Worm (Caenorhabditis elegans) whole organism, L2 larva: ENCODE results near the gene F11D11.12.

ENCODE experiments used
- C34F6.9 ChIP-seq: fragments of 150-350 bp; optimal IDR thresholded peaks from 2 replicates; lab custom pipeline; 2014; ENCODE audit warnings: missing biosample characterization, missing genetic modification characterization
- R02D3.7 ChIP-seq: fragments of 150-350 bp; optimal IDR thresholded peaks from 2 replicates; lab custom pipeline; 2014; ENCODE audit warnings: missing biosample characterization, missing genetic modification characterization
- aly-2 ChIP-seq: fragments of 150-350 bp; optimal IDR thresholded peaks from 2 replicates; lab custom pipeline; 2014; ENCODE audit warnings: missing biosample characterization, missing genetic modification characterization
- blmp-1 ChIP-seq: sonication (generic microtip); optimal IDR thresholded peaks from 2 replicates; lab custom pipeline; 2017; ENCODE audit warnings: missing genetic modification characterization, mild to moderate bottlenecking, missing compliant biosample characterization, antibody characterized with exemption, moderate library complexity; ENCODE audit not compliant: insufficient read depth
- ceh-16 ChIP-seq: fragments of 150-350 bp; optimal IDR thresholded peaks from 2 replicates; lab custom pipeline; 2014; ENCODE audit warnings: missing biosample characterization, missing genetic modification characterization
- ceh-82 ChIP-seq: fragments of 150-350 bp; optimal IDR thresholded peaks from 2 replicates; lab custom pipeline; 2014; ENCODE audit warnings: missing biosample characterization, missing genetic modification characterization
- crh-2 ChIP-seq: sonication (generic microtip); optimal IDR thresholded peaks from 2 replicates; lab custom pipeline; 2017; ENCODE audit warnings: missing biosample characterization, missing genetic modification characterization
- dmd-4 ChIP-seq: sonication (generic microtip); optimal IDR thresholded peaks from 2 replicates; lab custom pipeline; 2017; ENCODE audit warnings: missing biosample characterization, missing genetic modification characterization
- egl-27 ChIP-seq: sonication (generic microtip); optimal IDR thresholded peaks from 3 replicates; lab custom pipeline; 2017; ENCODE audit warnings: missing biosample characterization, missing genetic modification reagents, missing genetic modification characterization
- fos-1 ChIP-seq: fragments of 150-350 bp; optimal IDR thresholded peaks from 2 replicates; lab custom pipeline; 2014; ENCODE audit warnings: missing biosample characterization, missing genetic modification characterization
- gmeb-1 ChIP-seq: fragments of 150-350 bp; optimal IDR thresholded peaks from 2 replicates; lab custom pipeline; 2014; ENCODE audit warnings: missing biosample characterization, missing genetic modification characterization
- lin-11 ChIP-seq: fragments of 150-350 bp; sonication (generic microtip); optimal IDR thresholded peaks from 2 replicates; lab custom pipeline; 2014; ENCODE audit warnings: missing biosample characterization, missing genetic modification characterization, inconsistent platforms, mixed read lengths
- lin-39 ChIP-seq: fragments of 150-350 bp; optimal IDR thresholded peaks from 2 replicates; lab custom pipeline; 2014; ENCODE audit warnings: missing biosample characterization, missing genetic modification reagents, missing genetic modification characterization
- lsy-2 ChIP-seq, 2 experiments: fragments of 150-350 bp in 1 of 2; sonication (generic microtip) in 1 of 2; optimal IDR thresholded peaks; 2 replicates each; lab custom pipeline; 2014 to 2017; ENCODE audit warnings: missing biosample characterization in 2 of 2, missing genetic modification characterization in 2 of 2
- mbf-1 ChIP-seq: sonication (generic microtip); optimal IDR thresholded peaks from 2 replicates; lab custom pipeline; 2017; ENCODE audit warnings: missing biosample characterization, missing genetic modification characterization
- mdl-1 ChIP-seq, 2 experiments: fragments of 150-350 bp in 1 of 2; sonication (generic microtip) in 1 of 2; optimal IDR thresholded peaks; 2 replicates each; lab custom pipeline; 2017; ENCODE audit warnings: missing biosample characterization in 2 of 2, missing genetic modification characterization in 2 of 2
- nhr-10 ChIP-seq: sonication (generic microtip); optimal IDR thresholded peaks from 2 replicates; lab custom pipeline; 2017; ENCODE audit warnings: missing biosample characterization, missing genetic modification characterization
- nhr-11 ChIP-seq: fragments of 150-350 bp; optimal IDR thresholded peaks from 2 replicates; lab custom pipeline; 2014; ENCODE audit warnings: missing biosample characterization, missing genetic modification characterization
- nhr-12 ChIP-seq: fragments of 150-350 bp; optimal IDR thresholded peaks from 2 replicates; lab custom pipeline; 2014; ENCODE audit warnings: missing biosample characterization, missing genetic modification characterization
- nhr-129 ChIP-seq: fragments of 150-350 bp; optimal IDR thresholded peaks from 2 replicates; lab custom pipeline; 2014; ENCODE audit warnings: missing biosample characterization, missing genetic modification characterization
- nhr-21 ChIP-seq: fragments of 150-350 bp; optimal IDR thresholded peaks from 2 replicates; lab custom pipeline; 2014; ENCODE audit warnings: missing biosample characterization, missing genetic modification characterization
- nhr-23 ChIP-seq: fragments of 150-350 bp; optimal IDR thresholded peaks from 2 replicates; lab custom pipeline; 2014; ENCODE audit warnings: missing biosample characterization, missing genetic modification reagents, missing genetic modification characterization
- nhr-237 ChIP-seq: fragments of 150-350 bp; optimal IDR thresholded peaks from 2 replicates; lab custom pipeline; 2014; ENCODE audit warnings: missing biosample characterization, missing genetic modification characterization
- nhr-25 ChIP-seq: fragments of 150-350 bp; sonication (generic microtip); optimal IDR thresholded peaks from 3 replicates; lab custom pipeline; 2014; ENCODE audit warnings: missing biosample characterization, missing genetic modification characterization
- nhr-6 ChIP-seq: fragments of 150-350 bp; optimal IDR thresholded peaks from 2 replicates; lab custom pipeline; 2014; ENCODE audit warnings: missing biosample characterization, missing genetic modification characterization
- nhr-77 ChIP-seq: fragments of 150-350 bp; optimal IDR thresholded peaks from 2 replicates; lab custom pipeline; 2014; ENCODE audit warnings: missing biosample characterization, missing genetic modification characterization
- peb-1 ChIP-seq: fragments of 150-350 bp; optimal IDR thresholded peaks from 2 replicates; lab custom pipeline; 2014; ENCODE audit warnings: missing biosample characterization, missing genetic modification characterization
- skn-1 ChIP-seq: sonication (generic microtip); optimal IDR thresholded peaks from 2 replicates; lab custom pipeline; 2017; ENCODE audit warnings: missing biosample characterization, missing genetic modification characterization
- snpc-4 ChIP-seq: fragments of 150-350 bp; optimal IDR thresholded peaks from 2 replicates; lab custom pipeline; 2014; ENCODE audit warnings: missing biosample characterization, missing genetic modification characterization
- unc-39 ChIP-seq: fragments of 150-350 bp; optimal IDR thresholded peaks from 2 replicates; lab custom pipeline; 2014; ENCODE audit warnings: missing biosample characterization, missing genetic modification characterization
- unc-55 ChIP-seq: fragments of 150-350 bp; sonication (generic microtip); optimal IDR thresholded peaks from 3 replicates; lab custom pipeline; 2014; ENCODE audit warnings: missing biosample characterization, missing genetic modification reagents, missing genetic modification characterization

Gene F11D11.12

DNA sequence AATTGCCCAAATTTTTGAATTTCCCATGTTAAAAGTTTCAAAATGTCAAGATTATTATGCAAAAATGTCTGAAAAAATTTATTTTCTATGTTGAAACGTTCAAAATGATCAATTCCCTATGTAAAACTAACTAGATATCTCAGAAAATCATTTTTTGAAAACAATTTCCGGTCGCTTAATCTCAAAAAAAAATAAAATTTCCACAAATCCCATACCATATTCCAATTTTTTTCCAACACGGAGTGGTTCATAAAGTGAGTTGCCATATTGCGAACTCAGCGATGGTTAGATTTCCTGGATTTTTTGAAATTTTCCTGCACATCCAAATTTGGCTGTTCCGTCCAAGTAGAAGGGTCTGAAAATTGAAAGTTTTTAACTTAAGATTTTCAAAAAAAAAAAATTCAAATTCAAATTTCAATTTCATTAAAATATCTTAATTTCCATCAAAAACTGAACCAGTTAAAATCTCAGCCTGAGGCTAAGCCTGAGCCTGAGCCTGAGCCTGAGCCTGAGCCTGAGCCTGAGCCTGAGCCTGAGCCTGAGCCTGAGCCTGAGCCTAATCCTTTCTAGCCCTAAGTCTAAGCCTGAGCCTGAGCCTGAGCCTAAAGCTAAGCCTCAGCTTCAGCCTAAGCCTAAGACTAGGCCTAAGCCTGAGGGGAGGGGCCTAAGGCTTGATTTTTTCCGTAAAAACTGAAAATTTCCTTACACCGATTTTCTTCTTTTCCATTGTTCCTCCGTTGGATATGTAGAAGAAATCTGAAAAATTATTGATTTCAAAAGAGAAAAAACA is 27.8 kb downstream of the F11D11.12 start:
- no peak for TF ChIP-seq peb-1 (tag; lab: Kevin White, UChicago)
- TF ChIP-seq unc-39 (tag; lab: Kevin White, UChicago) = no peak
- no peak for TF ChIP-seq nhr-237
- no peak for TF ChIP-seq nhr-10 (tag; lab: Kevin White, UChicago)
- no peak for TF ChIP-seq gmeb-1
- no peak for TF ChIP-seq dmd-4
- TF ChIP-seq fos-1 (tag; lab: Kevin White, UChicago) = no peak
- TF ChIP-seq aly-2 (tag; lab: Kevin White, UChicago) = no peak
- no peak for TF ChIP-seq nhr-129 (tag; lab: Kevin White, UChicago)
- no peak for TF ChIP-seq lin-39 (tag; lab: Kevin White, UChicago)
- no peak for TF ChIP-seq nhr-6 (tag; lab: Kevin White, UChicago)
- TF ChIP-seq mdl-1 (tag; optimal IDR thresholded peaks at IDR 0.05; lab: Kevin White, UChicago) = no peak
- TF ChIP-seq C34F6.9 (tag; lab: Kevin White, UChicago) = no peak
- no peak for TF ChIP-seq nhr-23 (tag; lab: Kevin White, UChicago)

DNA sequence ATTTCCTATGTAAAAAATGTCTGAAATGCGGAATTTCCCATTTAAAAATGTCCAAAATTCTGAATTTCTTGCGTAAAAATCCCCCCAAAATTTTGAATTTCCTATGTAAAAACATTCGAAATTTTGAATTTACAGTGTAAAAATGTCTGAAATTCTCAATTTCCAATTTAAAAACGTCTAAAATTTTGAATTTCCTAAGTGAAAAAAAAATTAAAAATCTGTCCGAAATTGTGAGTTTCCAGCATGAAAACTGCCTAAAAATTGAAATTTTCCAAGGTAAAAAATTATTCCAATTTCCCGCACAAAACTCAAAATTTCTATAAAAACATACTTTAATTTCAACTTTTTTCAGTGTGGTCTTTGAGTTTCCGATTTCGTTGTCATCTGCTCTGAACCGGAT is 28.6 kb downstream of the F11D11.12 start:
- no peak for TF ChIP-seq nhr-10 (tag; lab: Kevin White, UChicago)
- no peak for TF ChIP-seq unc-55 (GFP tag; lab: Kevin White, UChicago)
- TF ChIP-seq blmp-1 (tag; lab: Kevin White, UChicago) = no peak
- no peak for TF ChIP-seq aly-2 (tag; lab: Kevin White, UChicago)
- no peak for TF ChIP-seq unc-39 (tag; lab: Kevin White, UChicago)
- TF ChIP-seq nhr-21 = no peak
- TF ChIP-seq crh-2 = no peak
- TF ChIP-seq ceh-16 (tag; lab: Kevin White, UChicago) = no peak
- TF ChIP-seq mbf-1 (tag; lab: Kevin White, UChicago) = no peak
- TF ChIP-seq lsy-2 (tag; optimal IDR thresholded peaks at IDR 0.05; lab: Kevin White, UChicago) = no peak
- TF ChIP-seq skn-1 (tag; lab: Kevin White, UChicago) = no peak
- TF ChIP-seq R02D3.7 (tag; lab: Kevin White, UChicago) = no peak

DNA sequence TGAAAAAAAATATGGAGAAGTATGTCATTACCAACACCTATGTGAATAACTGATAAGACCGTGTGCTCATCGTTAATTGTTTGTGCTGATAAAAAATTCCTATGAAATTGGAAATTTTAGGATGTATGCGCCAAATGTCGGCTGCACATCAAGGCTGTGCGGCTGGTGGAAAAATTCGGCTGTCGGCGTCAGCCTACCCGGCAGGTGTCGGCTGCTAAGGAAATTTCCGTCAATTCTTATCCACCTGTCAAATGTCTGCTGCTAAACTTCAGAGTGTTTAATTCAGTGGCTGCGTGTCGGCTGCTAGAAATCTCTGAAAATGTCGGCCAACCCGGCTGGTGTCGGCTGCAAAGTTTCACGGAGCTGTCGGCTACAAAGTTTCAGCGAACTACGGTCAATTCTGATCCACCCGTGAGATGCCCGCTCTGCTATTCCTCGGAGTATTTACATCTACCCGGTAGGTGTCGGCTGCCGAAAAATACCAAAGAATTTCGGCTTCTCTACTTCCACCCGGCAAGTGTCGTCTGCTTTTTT is 30.5 kb downstream of the F11D11.12 start, which contains the start of gene Y17D7C.2:
Gene Y17D7C.2, minus strand, starts transcription at position 32 of the 534 bp plus-strand sequence.
- TF ChIP-seq snpc-4 (tag; lab: Kevin White, UChicago) (no peak), fos-1 (tag; lab: Kevin White, UChicago) (peak; percentile 91)
- TF ChIP-seq, all 48 proteins: peak for 1

DNA sequence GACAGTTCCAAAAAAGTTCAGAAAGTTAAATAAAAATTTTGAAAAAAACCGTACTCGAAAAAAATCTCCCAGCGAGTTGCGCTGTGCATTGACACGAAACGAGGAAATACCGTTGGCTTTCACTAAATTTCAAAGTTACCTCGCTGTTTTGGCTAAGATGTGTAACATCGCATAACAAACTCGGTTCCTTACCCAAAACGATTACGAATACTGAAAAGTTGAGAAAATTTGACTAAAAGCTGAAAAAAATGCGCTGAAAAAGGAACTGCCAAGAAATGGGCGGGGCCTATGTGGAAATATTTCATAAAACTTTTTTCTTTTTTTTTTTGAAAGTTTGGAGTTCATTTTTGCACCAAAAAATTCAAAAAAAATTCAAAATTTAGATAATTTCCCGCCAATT is 31.1 kb downstream of the F11D11.12 start:
- peak; percentile 34 for TF ChIP-seq nhr-23 (tag; lab: Kevin White, UChicago)
- no peak for TF ChIP-seq ceh-82 (tag; lab: Kevin White, UChicago)
- TF ChIP-seq lin-11 = no peak
- no peak for TF ChIP-seq nhr-129 (tag; lab: Kevin White, UChicago)

DNA sequence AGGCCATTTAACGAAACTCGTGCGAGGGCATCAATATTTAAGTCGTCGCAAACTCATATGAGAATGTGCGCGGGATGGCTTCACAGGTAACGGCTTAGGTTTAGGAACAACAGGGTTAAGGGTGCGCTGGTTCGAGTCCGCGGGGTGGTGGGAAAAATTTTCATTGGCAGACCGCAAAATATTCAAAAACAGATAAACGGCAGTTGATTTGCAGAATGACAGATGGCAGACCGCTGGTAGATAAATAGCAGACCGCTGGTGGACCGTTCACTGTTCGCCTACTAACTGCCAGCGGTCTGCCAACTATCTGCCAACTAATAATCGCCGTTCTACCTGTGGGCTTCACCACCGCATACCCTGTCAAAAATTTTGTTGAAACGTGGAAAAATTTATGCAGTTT is 38.4 kb downstream of the F11D11.12 start:
- TF ChIP-seq crh-2 (no peak), nhr-77 (no peak), R02D3.7 (tag; lab: Kevin White, UChicago) (no peak), nhr-11 (tag; lab: Kevin White, UChicago) (no peak), mdl-1 (tag; optimal IDR thresholded peaks at IDR 0.05; lab: Kevin White, UChicago) (no peak), egl-27 (tag; lab: Kevin White, UChicago) (no peak), nhr-12 (tag; lab: Kevin White, UChicago) (no peak), skn-1 (tag; lab: Kevin White, UChicago) (no peak), nhr-25 (no peak), nhr-23 (tag; lab: Kevin White, UChicago) (no peak), unc-39 (tag; lab: Kevin White, UChicago) (no peak), lin-11 (no peak), gmeb-1 (no peak)
